Fruit fly (Drosophila melanogaster) whole organism, embryonic: Measurements from ENCODE around the gene Ac76E.

Source experiments
- Drgx ChIP-seq: fragments of 200-800 bp; sonication (Bioruptor generic); IDR thresholded peaks from 2 replicates; pipeline ENCODE4 v1.3.6; 2022; ENCODE audit warnings: missing biosample characterization, missing genetic modification characterization
- Eip74EF ChIP-seq, 2 experiments: fragments of 200-800 bp in 1 of 2; fragments of >200 bp in 1 of 2; sonication (Bioruptor generic) in 1 of 2; optimal IDR thresholded peaks; 2 replicates each; lab custom pipeline; 2017 to 2019; ENCODE audit warnings: missing biosample characterization in 2 of 2, missing genetic modification characterization in 2 of 2, mild to moderate bottlenecking in 1 of 2, moderate library complexity in 1 of 2
- HLH3B ChIP-seq: fragments of 200-800 bp; sonication (Bioruptor generic); IDR thresholded peaks from 2 replicates; pipeline ENCODE4 v1.3.6; 2022; ENCODE audit warnings: missing biosample characterization, missing genetic modification characterization

- no peak for TF ChIP-seq HLH3B (GFP tag; lab: Robert Waterston, UW)
- peak; percentile 45; the same call in 1 of the 2 replicates for TF ChIP-seq Drgx (GFP tag; lab: Robert Waterston, UW)
- peak in 1 of 2 experiments; percentile 16 for TF ChIP-seq Eip74EF (GFP tag; optimal IDR thresholded peaks at IDR 0.05; lab: Kevin White, UChicago)
These were observed 9.9 kb upstream of the Ac76E start for dm6 chr3L:19929051-19929718.
